Fruit fly (Drosophila melanogaster) whole organism, embryonic: ENCODE measurements around the gene tai.

ENCODE experiments used
- ATbp ChIP-seq: fragments of 200-800 bp; sonication (Bioruptor generic); optimal IDR thresholded peaks from 2 replicates; lab custom pipeline; 2017; ENCODE audit warnings: missing biosample characterization, mild to moderate bottlenecking, missing genetic modification characterization, missing genetic modification reagents
- CG31224 ChIP-seq: fragments of 200-800 bp; sonication (Bioruptor generic); IDR thresholded peaks from 2 replicates; pipeline ENCODE4 v1.3.6; 2022; ENCODE audit warnings: missing biosample characterization, missing genetic modification characterization
- CG8924 ChIP-seq: fragments of 200-800 bp; optimal IDR thresholded peaks from 3 replicates; lab custom pipeline; 2019; ENCODE audit warnings: missing biosample characterization, mild to moderate bottlenecking, missing genetic modification characterization, moderate library complexity
- Doc3 ChIP-seq: fragments of 200-800 bp; sonication (Bioruptor generic); IDR thresholded peaks from 3 replicates; pipeline ENCODE4 v1.3.6; 2022; ENCODE audit warnings: missing biosample characterization, missing genetic modification characterization; ENCODE audit not compliant: partially characterized antibody
- HLH3B ChIP-seq: fragments of 200-800 bp; sonication (Bioruptor generic); IDR thresholded peaks from 2 replicates; pipeline ENCODE4 v1.3.6; 2022; ENCODE audit warnings: missing biosample characterization, missing genetic modification characterization
- NfI ChIP-seq: fragments of 200-800 bp; sonication (Bioruptor generic); optimal IDR thresholded peaks from 3 replicates; lab custom pipeline; 2018; ENCODE audit warnings: missing biosample characterization, mild to moderate bottlenecking, missing genetic modification characterization, moderate library complexity
- emc ChIP-seq: fragments of 200-800 bp; sonication (Bioruptor generic); optimal IDR thresholded peaks from 2 replicates; lab custom pipeline; 2016; ENCODE audit warnings: missing biosample characterization, missing genetic modification characterization
- exex ChIP-seq: fragments of 200-800 bp; sonication (Bioruptor generic); optimal IDR thresholded peaks from 4 replicates; lab custom pipeline; 2018; ENCODE audit warnings: missing biosample characterization, mild to moderate bottlenecking, missing genetic modification characterization, moderate library complexity
- fd64A ChIP-seq: fragments of 200-800 bp; sonication (Bioruptor generic); optimal IDR thresholded peaks from 3 replicates; lab custom pipeline; 2018; ENCODE audit warnings: missing biosample characterization, mild to moderate bottlenecking, missing genetic modification characterization
- fru ChIP-seq: fragments of >200 bp; optimal IDR thresholded peaks from 2 replicates; lab custom pipeline; 2017

dm6 chr2L:9130934-9131333, 35.6 kb upstream of the tai start:
- TF ChIP-seq Doc3 (GFP tag; lab: Robert Waterston, UW): no peak
- TF ChIP-seq CG31224 (GFP tag; lab: Robert Waterston, UW): no peak
- TF ChIP-seq HLH3B: no peak
- no peak for TF ChIP-seq emc
- TF ChIP-seq fd64A: no peak
- no peak for TF ChIP-seq CG8924 (tag; lab: Kevin White, UChicago)
- no peak for TF ChIP-seq exex
- TF ChIP-seq fru (lab: Kevin White, UChicago): no peak
- no peak for TF ChIP-seq NfI
- no peak for TF ChIP-seq ATbp (GFP tag; lab: Kevin White, UChicago)
